7 fruit fly cellular contexts compared by ENCODE assay signal in the genomic region with DNA sequence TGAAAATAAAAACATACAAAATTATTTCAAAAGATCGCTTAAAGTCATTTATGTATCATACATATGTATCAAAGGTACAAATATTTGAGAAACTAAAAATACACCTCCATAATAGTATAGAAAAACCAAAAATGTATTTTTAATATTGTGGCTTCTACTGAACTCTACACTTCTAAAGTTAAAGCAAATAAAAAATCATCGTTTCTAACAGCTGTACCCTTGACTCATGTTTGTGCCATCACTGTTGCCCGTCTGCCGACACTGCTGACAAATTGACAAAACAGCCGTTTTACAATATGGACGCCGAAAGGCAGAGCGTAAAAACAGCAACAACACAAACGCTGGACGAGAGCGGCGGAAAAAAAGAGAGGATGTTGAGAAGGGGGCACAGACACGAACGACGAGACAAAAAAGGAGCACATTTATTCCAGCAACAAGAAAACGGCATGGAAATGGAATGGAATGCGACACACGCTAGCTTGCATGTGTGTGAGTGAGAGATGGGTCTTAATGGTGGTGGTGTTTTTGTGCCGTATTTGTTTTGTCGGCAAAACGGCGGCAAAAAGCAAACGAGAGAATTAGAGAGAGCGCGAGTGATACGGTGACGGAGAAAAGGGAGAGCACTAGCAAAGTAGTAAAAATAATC.
TF ChIP-seq lines count a peak whose summit lies in the region.

No protein-coding gene starts in this region.

- peak; percentile 12 for TF ChIP-seq CTCF in whole organism, embryonic (GFP tag; optimal IDR thresholded peaks at IDR 0.05; lab: Kevin White, UChicago)

TF ChIP-seq in Kc167, 6 proteins besides CTCF, POLR2A, EP300 and RAD21:
- TF ChIP-seq h (optimal IDR thresholded peaks at IDR 0.05; lab: Kevin White, UChicago) = no peak
- TF ChIP-seq insv (optimal IDR thresholded peaks at IDR 0.05; lab: Kevin White, UChicago) = no peak
- TF ChIP-seq Myc (optimal IDR thresholded peaks at IDR 0.05; lab: Kevin White, UChicago) = no peak
- TF ChIP-seq ttk (optimal IDR thresholded peaks at IDR 0.05; lab: Kevin White, UChicago) = no peak
- TF ChIP-seq Sin3A (optimal IDR thresholded peaks at IDR 0.05; lab: Kevin White, UChicago) = no peak
- TF ChIP-seq psq (optimal IDR thresholded peaks at IDR 0.05; lab: Kevin White, UChicago) = peak; percentile 89

TF ChIP-seq in whole organism, 6 proteins besides CTCF, POLR2A, EP300 and RAD21:
- TF ChIP-seq Dll (optimal IDR thresholded peaks at IDR 0.05; lab: Kevin White, UChicago) (peak; percentile 67), EcR (GFP tag; optimal IDR thresholded peaks at IDR 0.05; lab: Kevin White, UChicago) (no peak)

TF ChIP-seq in whole organism, adult, 20 proteins besides CTCF, POLR2A, EP300 and RAD21 (continues in another document):
- TF ChIP-seq ovo (GFP tag; optimal IDR thresholded peaks at IDR 0.05; lab: Kevin White, UChicago) (peak; percentile 51), CG5204 (GFP tag; optimal IDR thresholded peaks at IDR 0.05; lab: Kevin White, UChicago) (peak; percentile 52), CG33017 (tag; optimal IDR thresholded peaks at IDR 0.05; lab: Kevin White, UChicago) (peak; percentile 68), CG7101 (tag; optimal IDR thresholded peaks at IDR 0.05; lab: Kevin White, UChicago) (peak; percentile 75), CG1620 (GFP tag; optimal IDR thresholded peaks at IDR 0.05; lab: Kevin White, UChicago) (no peak), pad (GFP tag; optimal IDR thresholded peaks at IDR 0.05; lab: Kevin White, UChicago) (peak; percentile 84), cnc (optimal IDR thresholded peaks at IDR 0.05; lab: Kevin White, UChicago) (no peak), Mnt (GFP tag; optimal IDR thresholded peaks at IDR 0.05; lab: Kevin White, UChicago) (peak; percentile 29), Hr96 (GFP tag; optimal IDR thresholded peaks at IDR 0.05; lab: Kevin White, UChicago) (no peak), CG14711 (tag; optimal IDR thresholded peaks at IDR 0.05; lab: Kevin White, UChicago) (peak; percentile 64), Crg-1 (GFP tag; optimal IDR thresholded peaks at IDR 0.05; lab: Kevin White, UChicago) (peak; percentile 11), CG11617 (GFP tag; optimal IDR thresholded peaks at IDR 0.05; lab: Kevin White, UChicago) (peak; percentile 77), toe (GFP tag; optimal IDR thresholded peaks at IDR 0.05; lab: Kevin White, UChicago) (no peak), tj (GFP tag; optimal IDR thresholded peaks at IDR 0.05; lab: Kevin White, UChicago) (peak; percentile 23), CG7045 (GFP tag; optimal IDR thresholded peaks at IDR 0.05; lab: Kevin White, UChicago) (peak; percentile 57)

TF ChIP-seq in whole organism, embryonic, 481 proteins besides CTCF, POLR2A, EP300 and RAD21 (continues in another document):
- TF ChIP-seq dpn (GFP tag; optimal IDR thresholded peaks at IDR 0.05; lab: Kevin White, UChicago) (peak; percentile 79 to 88), Nf-YA (GFP tag; IDR thresholded peaks at IDR 0.05; lab: Robert Waterston, UW) (no peak), TFAM (GFP tag; optimal IDR thresholded peaks at IDR 0.05; lab: Kevin White, UChicago) (peak; percentile 71), h (optimal IDR thresholded peaks at IDR 0.05; lab: Kevin White, UChicago) (no peak), CG12155 (GFP tag; optimal IDR thresholded peaks at IDR 0.05; lab: Kevin White, UChicago) (peak; percentile 77), CG7928 (GFP tag; optimal IDR thresholded peaks at IDR 0.05; lab: Kevin White, UChicago) (peak; percentile 53), CG17829 (tag; optimal IDR thresholded peaks at IDR 0.05; lab: Kevin White, UChicago) (peak; percentile 86), gfzf (GFP tag; optimal IDR thresholded peaks at IDR 0.05; lab: Kevin White, UChicago) (no peak), disco-r (GFP tag; optimal IDR thresholded peaks at IDR 0.05; lab: Kevin White, UChicago) (peak; percentile 61), aop (GFP tag; IDR thresholded peaks at IDR 0.05; lab: Robert Waterston, UW) (no peak), CG15514 (GFP tag; optimal IDR thresholded peaks at IDR 0.05; lab: Kevin White, UChicago) (peak; percentile 83), bcd (GFP tag; optimal IDR thresholded peaks at IDR 0.05; lab: Kevin White, UChicago) (peak; percentile 84), wek (GFP tag; optimal IDR thresholded peaks at IDR 0.05; lab: Kevin White, UChicago) (no peak), CG2889 (GFP tag; IDR thresholded peaks at IDR 0.05; lab: Robert Waterston, UW) (no peak), gt (GFP tag; IDR thresholded peaks at IDR 0.05; lab: Robert Waterston, UW) (no peak), CG13296 (GFP tag; optimal IDR thresholded peaks at IDR 0.05; lab: Kevin White, UChicago) (peak; percentile 55)

TF ChIP-seq in whole organism, prepupa, 60 proteins besides CTCF, POLR2A, EP300 and RAD21 (continues in another document):
- TF ChIP-seq CG32006 (GFP tag; optimal IDR thresholded peaks at IDR 0.05; lab: Kevin White, UChicago) = peak; percentile 86
- TF ChIP-seq CG11762 (GFP tag; optimal IDR thresholded peaks at IDR 0.05; lab: Kevin White, UChicago; ENCODE audit: insufficient read depth) = peak; percentile 67
- TF ChIP-seq CG9139 (GFP tag; optimal IDR thresholded peaks at IDR 0.05; lab: Kevin White, UChicago) = peak; percentile 63
- TF ChIP-seq CG11294 (GFP tag; IDR thresholded peaks at IDR 0.05; lab: Robert Waterston, UW) = no peak
- TF ChIP-seq CG6276 (GFP tag; optimal IDR thresholded peaks at IDR 0.05; lab: Kevin White, UChicago) = peak; percentile 83
- TF ChIP-seq Sox102F (GFP tag; optimal IDR thresholded peaks at IDR 0.05; lab: Kevin White, UChicago) = peak; percentile 65
- peak; percentile 14 for TF ChIP-seq Hr38 (GFP tag; optimal IDR thresholded peaks at IDR 0.05; lab: Kevin White, UChicago)
- peak; percentile 75 for TF ChIP-seq CG10669 (GFP tag; optimal IDR thresholded peaks at IDR 0.05; lab: Kevin White, UChicago)
- TF ChIP-seq fd59A (GFP tag; optimal IDR thresholded peaks at IDR 0.05; lab: Kevin White, UChicago) = peak; percentile 40
- peak; percentile 66 for TF ChIP-seq topi (GFP tag; optimal IDR thresholded peaks at IDR 0.05; lab: Kevin White, UChicago)
- peak; percentile 80 for TF ChIP-seq net (GFP tag; optimal IDR thresholded peaks at IDR 0.05; lab: Kevin White, UChicago)
- peak; percentile 52 for TF ChIP-seq CG1621 (tag; optimal IDR thresholded peaks at IDR 0.05; lab: Kevin White, UChicago)
- TF ChIP-seq fd85E (GFP tag; optimal IDR thresholded peaks at IDR 0.05; lab: Kevin White, UChicago) = no peak
- peak; percentile 75 for TF ChIP-seq Ets96B (tag; optimal IDR thresholded peaks at IDR 0.05; lab: Kevin White, UChicago)
- TF ChIP-seq dac (GFP tag; optimal IDR thresholded peaks at IDR 0.05; lab: Kevin White, UChicago) = peak; percentile 49
- no peak for TF ChIP-seq CG8119 (GFP tag; IDR thresholded peaks at IDR 0.05; lab: Robert Waterston, UW)

TF ChIP-seq in whole organism, pupa, 21 proteins besides CTCF, POLR2A, EP300 and RAD21:
- no peak for TF ChIP-seq D1 (tag; optimal IDR thresholded peaks at IDR 0.05; lab: Kevin White, UChicago)
- peak; percentile 57 for TF ChIP-seq EcR (GFP tag; optimal IDR thresholded peaks at IDR 0.05; lab: Kevin White, UChicago)
- TF ChIP-seq CG4496 (GFP tag; IDR thresholded peaks at IDR 0.05; lab: Robert Waterston, UW) = no peak
- no peak for TF ChIP-seq CG12605 (GFP tag; IDR thresholded peaks at IDR 0.05; lab: Robert Waterston, UW)
- no peak for TF ChIP-seq CG32121 (GFP tag; IDR thresholded peaks at IDR 0.05; lab: Robert Waterston, UW)
- peak; percentile 81 for TF ChIP-seq CG14655 (GFP tag; optimal IDR thresholded peaks at IDR 0.05; lab: Kevin White, UChicago)
- TF ChIP-seq CG9948 (tag; optimal IDR thresholded peaks at IDR 0.05; lab: Kevin White, UChicago) = peak; percentile 74
- TF ChIP-seq Pif1A (GFP tag; optimal IDR thresholded peaks at IDR 0.05; lab: Kevin White, UChicago) = peak; percentile 83
- TF ChIP-seq gl (tag; optimal IDR thresholded peaks at IDR 0.05; lab: Kevin White, UChicago) = peak; percentile 76
- TF ChIP-seq rn (GFP tag; IDR thresholded peaks at IDR 0.05; lab: Robert Waterston, UW) = no peak
- TF ChIP-seq CG8159 (tag; optimal IDR thresholded peaks at IDR 0.05; lab: Kevin White, UChicago) = peak; percentile 80
- TF ChIP-seq CG8301 (tag; optimal IDR thresholded peaks at IDR 0.05; lab: Kevin White, UChicago) = peak; percentile 79
- TF ChIP-seq Pif1B (GFP tag; optimal IDR thresholded peaks at IDR 0.05; lab: Kevin White, UChicago) = peak; percentile 79
- peak; percentile 49 for TF ChIP-seq Snoo (tag; optimal IDR thresholded peaks at IDR 0.05; lab: Kevin White, UChicago)
- peak; percentile 60 for TF ChIP-seq CG34367 (tag; optimal IDR thresholded peaks at IDR 0.05; lab: Kevin White, UChicago)
- TF ChIP-seq CG15710 (tag; optimal IDR thresholded peaks at IDR 0.05; lab: Kevin White, UChicago) = peak; percentile 62
- peak; percentile 75 for TF ChIP-seq CG17806 (tag; optimal IDR thresholded peaks at IDR 0.05; lab: Kevin White, UChicago)
- peak; percentile 71 for TF ChIP-seq CG13204 (GFP tag; optimal IDR thresholded peaks at IDR 0.05; lab: Kevin White, UChicago)
TF ChIP-seq in whole organism, pupa: peak in this region for 13.

TF ChIP-seq in whole organism, wandering third instar larva, 38 proteins besides CTCF, POLR2A, EP300 and RAD21 (continues in another document):
- TF ChIP-seq rgr (GFP tag; optimal IDR thresholded peaks at IDR 0.05; lab: Kevin White, UChicago) = peak; percentile 70
- no peak for TF ChIP-seq Rel (GFP tag; optimal IDR thresholded peaks at IDR 0.05; lab: Kevin White, UChicago)
- TF ChIP-seq Rel (tag; optimal IDR thresholded peaks at IDR 0.05; lab: Kevin White, UChicago) = peak; percentile 44
- peak; percentile 57 for TF ChIP-seq Hr83 (GFP tag; optimal IDR thresholded peaks at IDR 0.05; lab: Kevin White, UChicago; ENCODE audit: poor library complexity, severe bottlenecking)
- TF ChIP-seq Jra (GFP tag; optimal IDR thresholded peaks at IDR 0.05; lab: Kevin White, UChicago) = peak; percentile 50
- no peak for TF ChIP-seq Myc (optimal IDR thresholded peaks at IDR 0.05; lab: Kevin White, UChicago)
- peak; percentile 21 for TF ChIP-seq dmrt93B (GFP tag; optimal IDR thresholded peaks at IDR 0.05; lab: Kevin White, UChicago)
- TF ChIP-seq Dif (GFP tag; optimal IDR thresholded peaks at IDR 0.05; lab: Kevin White, UChicago; ENCODE audit: partially characterized antibody) = peak; percentile 82
- peak; percentile 47 for TF ChIP-seq OdsH (GFP tag; optimal IDR thresholded peaks at IDR 0.05; lab: Kevin White, UChicago)
- TF ChIP-seq tai (GFP tag; optimal IDR thresholded peaks at IDR 0.05; lab: Kevin White, UChicago) = no peak
- TF ChIP-seq brk (GFP tag; optimal IDR thresholded peaks at IDR 0.05; lab: Kevin White, UChicago) = peak; percentile 72
- TF ChIP-seq HLH106 (tag; optimal IDR thresholded peaks at IDR 0.05; lab: Kevin White, UChicago) = peak; percentile 59
- peak; percentile 53 to 72 for TF ChIP-seq dl (GFP tag; optimal IDR thresholded peaks at IDR 0.05; lab: Kevin White, UChicago; ENCODE audit: insufficient read depth in 1 of 2, partially characterized antibody in 2 of 2)
- TF ChIP-seq Hnf4 (GFP tag; optimal IDR thresholded peaks at IDR 0.05; lab: Kevin White, UChicago) = peak; percentile 17
- peak; percentile 46 for TF ChIP-seq ey (GFP tag; optimal IDR thresholded peaks at IDR 0.05; lab: Kevin White, UChicago)
- TF ChIP-seq br (GFP tag; optimal IDR thresholded peaks at IDR 0.05; lab: Kevin White, UChicago) = peak; percentile 72
- TF ChIP-seq CG9705 (GFP tag; optimal IDR thresholded peaks at IDR 0.05; lab: Kevin White, UChicago) = no peak
- TF ChIP-seq CrebA (GFP tag; optimal IDR thresholded peaks at IDR 0.05; lab: Kevin White, UChicago; ENCODE audit: borderline replicate concordance) = peak; percentile 86
